Worm (Caenorhabditis elegans) whole organism, L4/young adult: Measurements from ENCODE around the gene fat-5.

ENCODE experiments used
- W03F9.2 ChIP-seq: fragments of 150-350 bp; optimal IDR thresholded peaks from 2 replicates; lab custom pipeline; 2014; ENCODE audit warnings: missing biosample characterization, missing genetic modification characterization
- dao-5 ChIP-seq: sonication (generic microtip); optimal IDR thresholded peaks from 2 replicates; lab custom pipeline; 2016; ENCODE audit warnings: missing genotype, missing genetic modification characterization, moderate library complexity, missing compliant biosample characterization
- him-1 ChIP-seq: sonication (generic microtip); optimal IDR thresholded peaks from 2 replicates; lab custom pipeline; 2016; ENCODE audit warnings: missing genotype, missing genetic modification reagents, missing genetic modification characterization, missing compliant biosample characterization

Gene fat-5

DNA sequence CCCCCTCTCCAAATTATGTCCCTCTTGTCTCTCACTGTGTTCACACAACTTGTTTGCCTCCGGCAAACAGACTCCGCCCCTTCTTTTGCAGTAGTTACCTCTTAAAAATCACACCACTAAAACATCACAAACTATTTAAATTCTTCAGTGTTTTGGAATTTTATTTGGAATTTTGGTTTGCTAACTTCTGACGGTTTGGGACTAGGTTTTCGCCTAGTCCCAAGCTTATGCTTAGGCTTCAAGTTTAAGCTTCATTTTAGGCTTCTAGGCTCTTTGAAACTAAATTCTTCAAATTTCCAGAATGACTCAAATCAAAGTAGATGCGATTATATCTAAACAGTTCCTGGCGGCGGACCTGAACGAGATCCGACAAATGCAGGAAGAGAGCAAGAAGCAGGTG is at the start of gene fat-5:
Gene fat-5 (plus strand): TSS at position 301 of the 400 bp plus-strand sequence.
- TF ChIP-seq dao-5 (tag; lab: Kevin White, UChicago) (no peak), him-1 (tag; lab: Kevin White, UChicago) (no peak)

DNA sequence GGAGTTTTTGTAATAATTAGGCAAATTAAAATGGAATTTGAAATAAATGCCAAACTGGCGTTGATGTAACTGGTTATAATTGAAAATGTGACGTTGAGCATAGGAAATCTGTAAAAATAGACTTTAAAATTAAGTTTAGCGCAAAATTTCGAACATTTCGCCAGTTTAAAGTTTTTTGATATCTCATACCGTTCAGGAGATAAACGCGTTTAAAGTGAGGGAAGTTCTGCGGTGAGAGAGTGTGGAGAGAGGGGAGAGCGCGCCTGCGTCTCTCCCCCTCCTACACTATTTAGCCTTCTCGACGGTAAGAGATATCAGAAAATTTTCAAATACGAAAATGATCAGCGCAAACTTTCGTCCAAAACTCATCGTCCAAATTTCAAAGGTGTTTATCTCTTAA is 48.3 kb upstream of the fat-5 start, which contains the start of gene str-92:
Gene str-92 (minus strand): TSS at position 101 of the 400 bp plus-strand sequence.
- TF ChIP-seq him-1 (tag; lab: Kevin White, UChicago) (no peak), W03F9.2 (no peak), dao-5 (tag; lab: Kevin White, UChicago) (no peak)

DNA sequence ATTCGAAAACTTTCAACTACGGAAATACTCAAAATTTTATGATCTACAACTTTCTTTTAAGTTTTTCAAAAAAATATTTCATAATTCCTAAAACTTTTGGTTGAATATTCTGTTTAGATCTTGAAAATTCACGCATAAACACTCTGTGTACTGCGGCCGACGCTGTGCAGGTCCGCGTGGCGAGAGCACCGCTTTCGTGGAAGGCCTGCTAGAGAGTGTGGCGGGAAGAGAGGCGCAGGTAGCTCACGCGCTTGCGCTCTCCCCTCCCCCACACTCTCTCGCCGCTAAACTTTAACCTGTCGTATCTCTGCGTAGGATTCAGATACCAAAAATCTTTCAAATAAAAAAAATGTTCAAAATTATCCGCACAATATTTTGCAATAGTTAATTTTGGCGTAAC is 41.5 kb upstream of the fat-5 start:
- TF ChIP-seq dao-5 (tag; lab: Kevin White, UChicago): no peak
- TF ChIP-seq him-1 (tag; lab: Kevin White, UChicago): no peak
- no peak for TF ChIP-seq W03F9.2

DNA sequence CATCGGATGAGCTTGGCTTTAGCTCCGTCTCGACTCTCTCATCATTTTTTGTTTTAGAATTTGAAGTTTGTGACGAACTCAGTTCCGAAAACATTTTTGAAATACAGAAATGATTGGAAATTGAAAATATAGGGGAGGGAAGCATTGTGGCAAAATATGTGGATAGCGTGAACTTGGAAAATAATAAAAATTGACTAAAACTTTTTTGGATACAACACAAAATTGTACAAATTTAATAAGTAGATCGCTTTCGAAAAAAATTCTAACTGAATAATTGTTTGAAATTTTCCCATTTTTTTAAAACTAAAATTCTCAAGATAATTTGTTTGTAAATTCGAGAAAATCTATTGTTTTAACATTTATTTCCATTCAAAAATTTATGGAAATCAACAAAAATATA is 41.0 kb upstream of the fat-5 start, which contains the start of gene F59A1.15:
Gene F59A1.15 (minus strand): TSS at position 101 of the 400 bp plus-strand sequence.
- TF ChIP-seq him-1 (tag; lab: Kevin White, UChicago): no peak
- no peak for TF ChIP-seq W03F9.2
- no peak for TF ChIP-seq dao-5 (tag; lab: Kevin White, UChicago)

DNA sequence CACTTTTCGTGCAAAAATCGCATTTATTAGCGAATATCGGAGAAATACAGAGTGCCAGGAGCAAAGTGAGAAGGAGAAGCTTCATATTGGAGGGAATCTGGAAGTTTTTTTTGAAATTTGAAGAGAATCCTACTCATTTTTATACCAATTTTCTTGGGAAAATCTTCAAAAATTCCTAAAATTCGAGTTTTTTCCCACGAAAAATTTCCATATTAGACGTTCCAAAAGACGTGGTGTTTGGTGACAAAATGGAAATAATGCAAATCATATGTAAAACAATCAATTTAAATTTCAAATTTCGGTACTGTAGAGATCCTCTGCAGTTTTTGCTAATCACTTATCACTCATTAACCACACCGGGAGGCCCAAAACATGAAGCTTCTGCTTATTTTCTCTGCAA is 39.9 kb upstream of the fat-5 start, which contains the start of the genes F59A1.16 and F59A1.6:
Gene F59A1.16 (minus strand): TSS at position 101 of the 400 bp plus-strand sequence.
Gene F59A1.6 (plus strand): TSS at position 285 of the 400 bp plus-strand sequence.
- TF ChIP-seq him-1 (tag; lab: Kevin White, UChicago) (no peak), W03F9.2 (no peak), dao-5 (tag; lab: Kevin White, UChicago) (no peak)

DNA sequence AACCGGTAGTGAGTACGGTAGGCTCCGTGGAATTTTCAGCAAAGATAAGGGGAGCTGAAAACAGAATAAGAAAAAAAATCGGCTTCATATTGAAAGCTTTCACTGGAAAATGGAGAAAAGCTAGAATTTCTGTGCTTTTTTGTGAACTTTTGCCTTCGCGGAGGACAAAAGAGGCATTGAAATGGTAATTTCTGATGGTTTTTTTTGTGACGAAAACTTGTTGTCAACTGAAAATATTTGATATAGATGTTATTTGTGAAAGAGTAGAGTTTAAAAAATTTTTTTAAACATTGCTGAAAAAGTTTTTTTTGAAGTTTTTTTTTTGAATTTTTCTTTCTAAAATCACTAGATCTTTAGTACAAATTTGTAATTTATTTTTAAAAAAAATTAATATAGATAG is 38.0 kb upstream of the fat-5 start, which contains the start of gene F59A1.18:
Gene F59A1.18 (minus strand): TSS at position 101 of the 400 bp plus-strand sequence.
- TF ChIP-seq dao-5 (tag; lab: Kevin White, UChicago) (no peak), him-1 (tag; lab: Kevin White, UChicago) (no peak), W03F9.2 (no peak)

DNA sequence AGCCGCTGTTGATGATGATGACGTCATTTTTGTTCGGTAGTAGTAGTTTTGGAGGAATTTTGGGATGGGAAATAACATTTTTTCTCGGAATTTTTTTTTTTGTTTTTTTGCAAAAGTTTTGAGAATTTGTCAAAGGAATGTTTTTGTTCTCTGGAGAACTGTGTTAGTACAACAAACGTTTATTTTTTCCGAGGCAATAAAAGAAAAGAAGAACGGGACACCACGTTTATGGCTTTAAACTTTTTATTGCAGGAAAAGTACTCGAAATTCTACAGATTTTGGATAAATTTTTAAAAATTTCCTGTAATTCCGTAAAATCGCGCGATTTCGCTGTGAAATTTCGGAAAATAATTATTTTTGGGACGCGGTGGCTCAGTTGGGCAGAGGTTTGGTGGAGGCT is 33.9 kb upstream of the fat-5 start, which contains the start of gene F59A1.13:
Gene F59A1.13 (minus strand): TSS at position 101 of the 400 bp plus-strand sequence.
- no peak for TF ChIP-seq him-1 (tag; lab: Kevin White, UChicago)
- no peak for TF ChIP-seq dao-5 (tag; lab: Kevin White, UChicago)
- TF ChIP-seq W03F9.2: no peak

DNA sequence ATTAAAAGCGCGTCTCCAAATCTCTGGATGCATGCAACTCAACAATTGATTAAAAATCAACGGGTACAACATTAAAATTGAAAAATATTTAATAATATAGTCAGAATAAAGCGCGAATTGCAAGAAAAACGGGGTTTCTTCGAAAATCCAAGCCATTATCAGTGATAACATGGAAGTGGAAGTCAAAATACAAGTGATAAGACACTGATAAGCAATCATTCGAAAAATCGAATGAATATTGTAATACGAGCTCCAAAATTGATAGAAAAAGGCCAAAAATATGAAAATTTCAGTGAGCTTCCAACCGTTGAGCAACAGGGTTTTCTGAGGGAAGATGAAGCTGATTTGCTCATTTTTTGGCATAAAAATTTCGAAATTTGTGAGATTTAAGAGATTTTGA is 30.5 kb upstream of the fat-5 start:
- no peak for TF ChIP-seq W03F9.2
- no peak for TF ChIP-seq him-1 (tag; lab: Kevin White, UChicago)
- TF ChIP-seq dao-5 (tag; lab: Kevin White, UChicago): no peak

DNA sequence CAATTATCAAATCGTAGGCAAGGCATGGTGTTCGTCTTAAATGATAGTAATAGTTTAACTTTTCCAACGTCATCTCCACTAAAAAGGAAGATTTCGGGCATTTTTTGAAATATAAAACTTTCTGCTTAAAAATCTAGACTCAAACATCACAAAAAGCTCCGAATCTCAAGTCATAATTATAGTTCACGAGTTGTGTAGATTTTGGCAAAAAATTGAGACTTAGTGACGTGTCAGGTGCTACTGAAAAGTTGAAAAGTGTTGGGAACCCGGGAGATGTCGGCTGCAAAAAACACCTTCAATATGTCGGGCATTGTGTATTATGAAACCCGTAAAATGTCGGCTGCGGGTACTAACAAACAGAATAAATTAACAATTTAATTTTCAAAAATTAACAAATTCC is 29.0 kb upstream of the fat-5 start, which contains the start of gene Y26G10.1:
Gene Y26G10.1 (minus strand): TSS at position 101 of the 400 bp plus-strand sequence.
- TF ChIP-seq him-1 (tag; lab: Kevin White, UChicago): no peak
- no peak for TF ChIP-seq dao-5 (tag; lab: Kevin White, UChicago)
- no peak for TF ChIP-seq W03F9.2

DNA sequence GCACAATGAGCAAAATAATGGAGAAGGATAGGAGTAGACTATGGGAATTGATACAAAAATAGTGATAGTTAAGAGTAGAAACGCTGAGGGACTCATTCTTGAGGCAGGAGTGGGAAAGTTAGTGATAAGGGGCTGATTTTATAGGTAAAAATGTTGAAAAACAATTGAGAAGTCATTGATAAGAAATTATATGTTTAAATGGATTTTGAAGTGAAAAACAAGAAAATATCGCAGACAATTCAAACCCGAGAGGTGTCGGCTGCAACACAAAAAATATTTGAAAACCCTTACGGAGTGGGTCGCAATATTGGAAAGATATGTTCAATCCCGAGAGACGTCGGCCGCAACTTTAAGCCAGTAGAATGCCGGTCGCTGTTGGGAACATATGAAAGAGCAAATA is 28.1 kb upstream of the fat-5 start, which contains the start of gene spp-29:
Gene spp-29 (minus strand): TSS at position 101 of the 400 bp plus-strand sequence.
- TF ChIP-seq W03F9.2 (no peak), him-1 (tag; lab: Kevin White, UChicago) (no peak), dao-5 (tag; lab: Kevin White, UChicago) (no peak)

DNA sequence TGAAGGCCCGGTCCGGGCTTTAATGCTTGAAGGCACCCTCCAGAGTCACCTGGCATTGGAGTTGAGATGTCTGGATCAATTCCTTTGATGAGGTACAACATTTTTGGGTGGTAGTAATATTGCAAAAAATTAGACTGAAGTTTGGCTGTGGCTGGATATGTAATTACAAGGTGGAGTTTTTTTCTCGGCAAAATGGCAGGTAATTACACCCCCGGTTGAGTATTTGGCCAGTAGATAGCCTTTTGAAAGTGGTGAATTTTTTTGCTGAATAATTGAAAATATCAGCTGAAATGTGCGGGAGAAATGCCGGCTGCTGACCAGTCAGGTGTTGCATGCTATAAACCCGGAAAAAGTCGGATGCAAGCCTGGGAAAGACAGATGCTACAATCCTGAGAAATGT is 25.7 kb upstream of the fat-5 start, which contains the start of gene Y26G10.4:
Gene Y26G10.4 (minus strand): TSS at position 101 of the 400 bp plus-strand sequence.
- TF ChIP-seq dao-5 (tag; lab: Kevin White, UChicago) (no peak), W03F9.2 (no peak), him-1 (tag; lab: Kevin White, UChicago) (no peak)

DNA sequence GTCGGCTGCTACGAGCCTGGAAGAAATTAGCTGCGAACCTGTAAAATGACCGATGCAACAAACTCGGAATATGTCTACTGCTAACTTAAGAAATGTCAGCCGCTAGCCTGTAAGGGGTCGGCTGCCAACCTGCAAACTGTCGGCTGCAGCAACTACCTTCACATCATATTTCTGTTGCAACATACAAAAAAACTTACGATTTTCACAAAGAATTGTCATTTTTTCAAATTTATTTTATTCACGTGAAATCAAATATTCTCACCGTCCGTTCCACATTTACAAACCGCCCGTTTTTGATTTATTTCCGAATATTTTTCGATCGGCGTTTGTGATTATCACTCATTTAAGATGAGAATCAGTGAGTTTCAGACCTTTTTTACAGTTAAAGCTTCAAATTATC is 25.1 kb upstream of the fat-5 start, which contains the start of gene Y26G10.6:
Gene Y26G10.6 (plus strand): TSS at position 301 of the 400 bp plus-strand sequence.
- TF ChIP-seq W03F9.2 (no peak), dao-5 (tag; lab: Kevin White, UChicago) (no peak), him-1 (tag; lab: Kevin White, UChicago) (no peak)

DNA sequence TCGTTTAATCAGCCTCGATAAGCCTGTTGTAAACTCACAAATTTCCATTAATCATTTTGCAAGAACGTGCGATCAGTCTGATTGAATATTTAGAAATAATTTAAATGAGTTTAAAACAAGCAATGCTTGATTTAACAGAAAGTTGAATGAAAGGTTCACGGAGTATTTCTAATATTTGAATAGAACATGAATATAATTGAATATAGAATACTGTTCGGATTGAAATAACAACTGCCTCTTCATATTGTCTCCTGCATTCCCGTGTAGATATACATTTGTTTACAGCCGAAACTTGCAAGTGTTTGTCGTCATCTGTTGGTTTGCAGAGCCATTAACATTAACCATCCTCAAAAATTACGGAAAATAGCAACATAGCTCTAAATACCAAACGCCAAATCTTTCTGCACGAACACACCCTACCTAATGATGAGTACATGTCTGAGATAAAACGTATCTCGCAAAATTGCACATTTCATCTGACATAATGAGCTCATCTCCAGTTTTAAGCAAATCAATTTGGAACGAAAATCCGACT is 24.0 kb upstream of the fat-5 start, which contains the start of the genes Y26G10.5 and srh-32:
Gene Y26G10.5 (minus strand): TSS at position 101 of the 535 bp plus-strand sequence.
Gene srh-32 (plus strand): TSS at position 485 of the 535 bp plus-strand sequence.
- TF ChIP-seq him-1 (tag; lab: Kevin White, UChicago) (no peak), W03F9.2 (no peak), dao-5 (tag; lab: Kevin White, UChicago) (no peak)

DNA sequence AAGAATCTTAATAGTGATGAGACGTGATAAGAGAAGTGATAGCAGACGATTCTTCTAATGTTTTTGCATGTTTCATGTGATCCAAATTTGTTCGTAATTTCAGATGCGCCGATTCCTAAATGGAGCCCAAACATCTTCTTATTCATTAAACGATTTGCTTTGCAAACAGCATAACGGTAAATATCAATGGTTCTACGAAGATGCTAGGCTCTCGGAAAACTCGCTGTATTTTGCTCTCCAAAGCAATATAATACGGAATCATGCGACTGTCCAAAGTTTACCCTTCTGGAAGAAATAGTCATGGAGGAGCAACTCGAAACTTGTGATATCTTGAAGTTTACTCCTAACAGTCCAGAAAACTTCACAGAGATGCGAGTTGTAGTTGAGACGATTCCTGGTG is 19.0 kb upstream of the fat-5 start, which contains the start of gene W06D12.6:
Gene W06D12.6 (plus strand): TSS at position 301 of the 400 bp plus-strand sequence.
- TF ChIP-seq W03F9.2 (no peak), dao-5 (tag; lab: Kevin White, UChicago) (no peak), him-1 (tag; lab: Kevin White, UChicago) (no peak)
